Worm (Caenorhabditis elegans) whole organism, young adult: Measurements from ENCODE around the gene Y48B6A.10.

Source experiments
- C17E4.6 ChIP-seq: fragments of 200-800 bp; sonication (Bioruptor generic); IDR thresholded peaks from 2 replicates; pipeline ENCODE4 v1.3.6; 2022; ENCODE audit warnings: missing genetic modification reagents, missing genetic modification characterization, missing compliant biosample characterization
- D2030.7 ChIP-seq: fragments of 200-800 bp; sonication (Bioruptor generic); IDR thresholded peaks from 2 replicates; pipeline ENCODE4 v1.3.6; 2022; ENCODE audit warnings: missing genetic modification reagents, missing genetic modification characterization, missing compliant biosample characterization
- F23B12.7 ChIP-seq: sonication (generic microtip); optimal IDR thresholded peaks from 2 replicates; lab custom pipeline; 2017; ENCODE audit warnings: missing genetic modification characterization, mild to moderate bottlenecking, missing compliant biosample characterization, antibody characterized with exemption, moderate library complexity; ENCODE audit not compliant: insufficient read depth
- F33H1.4 ChIP-seq: fragments of 200-800 bp; sonication (Bioruptor generic); IDR thresholded peaks from 2 replicates; pipeline ENCODE4 v1.3.6; 2022; ENCODE audit warnings: missing genetic modification reagents, missing genetic modification characterization, missing compliant biosample characterization
- F37B4.10 ChIP-seq: fragments of 200-800 bp; sonication (Bioruptor generic); IDR thresholded peaks from 2 replicates; pipeline ENCODE4 v1.3.6; 2022; ENCODE audit warnings: missing genetic modification characterization, missing compliant biosample characterization
- F55B11.4 ChIP-seq: sonication (generic microtip); optimal IDR thresholded peaks from 2 replicates; lab custom pipeline; 2016; ENCODE audit warnings: missing compliant biosample characterization, missing genetic modification characterization, borderline replicate concordance; ENCODE audit not compliant: insufficient read depth
- F57A8.1 ChIP-seq: fragments of 200-800 bp; sonication (Bioruptor generic); optimal IDR thresholded peaks from 2 replicates; lab custom pipeline; 2018; ENCODE audit warnings: mild to moderate bottlenecking, missing genetic modification characterization, moderate library complexity, missing compliant biosample characterization
- F57C9.4 ChIP-seq: sonication (generic microtip); optimal IDR thresholded peaks from 2 replicates; lab custom pipeline; 2017; ENCODE audit warnings: mild to moderate bottlenecking, missing genetic modification characterization, missing compliant biosample characterization
- K12H6.12 ChIP-seq: fragments of 200-800 bp; sonication (Bioruptor generic); optimal IDR thresholded peaks from 2 replicates; lab custom pipeline; 2018; ENCODE audit warnings: mild to moderate bottlenecking, missing genetic modification characterization, missing compliant biosample characterization
- T26A5.8 ChIP-seq: sonication (generic microtip); optimal IDR thresholded peaks from 2 replicates; lab custom pipeline; 2016; ENCODE audit warnings: missing genetic modification characterization, missing compliant biosample characterization
- akir-1 ChIP-seq: fragments of 200-800 bp; sonication (Bioruptor generic); optimal IDR thresholded peaks from 2 replicates; lab custom pipeline; 2018; ENCODE audit warnings: mild to moderate bottlenecking, missing genetic modification characterization, moderate library complexity, missing compliant biosample characterization
- aptf-2 ChIP-seq: fragments of 200-800 bp; sonication (Bioruptor generic); conservative IDR thresholded peaks from 2 replicates; pipeline ENCODE4 v1.3.6; 2022; ENCODE audit warnings: missing genetic modification reagents, missing genetic modification characterization, missing compliant biosample characterization
- aptf-3 ChIP-seq: fragments of 200-800 bp; sonication (Bioruptor generic); IDR thresholded peaks from 2 replicates; pipeline ENCODE4 v1.3.6; 2022; ENCODE audit warnings: missing genetic modification characterization, missing compliant biosample characterization
- athp-1 ChIP-seq: sonication (generic microtip); optimal IDR thresholded peaks from 2 replicates; lab custom pipeline; 2017; ENCODE audit warnings: mild to moderate bottlenecking, missing genetic modification characterization, missing compliant biosample characterization
- attf-3 ChIP-seq: fragments of 200-800 bp; sonication (Bioruptor generic); conservative IDR thresholded peaks from 2 replicates; pipeline ENCODE4 v1.3.6; 2022; ENCODE audit warnings: missing genetic modification reagents, missing genetic modification characterization, missing compliant biosample characterization
- bed-2 ChIP-seq: fragments of 200-800 bp; sonication (Bioruptor generic); IDR thresholded peaks from 2 replicates; pipeline ENCODE4 v1.3.6; 2022; ENCODE audit warnings: missing genetic modification reagents, missing genetic modification characterization, missing compliant biosample characterization
- cebp-1 ChIP-seq, 2 experiments: fragments of 200-800 bp in 1 of 2; sonication (Bioruptor generic) in 1 of 2; sonication (generic microtip) in 1 of 2; IDR thresholded peaks in 1 of 2; optimal IDR thresholded peaks in 1 of 2; 2 replicates each; pipeline versions ENCODE4 v1.3.6 to Lab custom; 2017 to 2022; ENCODE audit warnings: missing compliant biosample characterization in 2 of 2, missing genetic modification characterization in 2 of 2, mild to moderate bottlenecking in 1 of 2, missing genetic modification reagents in 1 of 2, moderate library complexity in 1 of 2
- cebp-2 ChIP-seq: fragments of 200-800 bp; sonication (Bioruptor generic); IDR thresholded peaks from 2 replicates; pipeline ENCODE4 v1.3.6; 2022; ENCODE audit warnings: missing genetic modification characterization, missing compliant biosample characterization
- ceh-100 ChIP-seq: fragments of 200-800 bp; sonication (Bioruptor generic); IDR thresholded peaks from 2 replicates; pipeline ENCODE4 v1.3.6; 2022; ENCODE audit warnings: missing genetic modification reagents, missing genetic modification characterization, missing compliant biosample characterization
- ceh-40 ChIP-seq: fragments of 200-800 bp; sonication (Bioruptor generic); IDR thresholded peaks from 2 replicates; pipeline ENCODE4 v1.3.6; 2022; ENCODE audit warnings: missing genetic modification characterization, missing compliant biosample characterization
- ceh-79 ChIP-seq: sonication (generic microtip); optimal IDR thresholded peaks from 2 replicates; lab custom pipeline; 2017; ENCODE audit warnings: mild to moderate bottlenecking, missing genetic modification characterization, missing compliant biosample characterization
- ceh-91 ChIP-seq: fragments of 200-800 bp; sonication (Bioruptor generic); IDR thresholded peaks from 2 replicates; pipeline ENCODE4 v1.3.6; 2022; ENCODE audit warnings: missing genetic modification reagents, missing genetic modification characterization, missing compliant biosample characterization
- dpl-1 ChIP-seq: fragments of 150-350 bp; optimal IDR thresholded peaks from 2 replicates; lab custom pipeline; 2014; ENCODE audit warnings: missing biosample characterization, missing genetic modification reagents, missing genetic modification characterization
- egl-44 ChIP-seq: fragments of 200-800 bp; sonication (Bioruptor generic); IDR thresholded peaks from 2 replicates; pipeline ENCODE4 v1.3.6; 2022; ENCODE audit warnings: missing genetic modification reagents, missing genetic modification characterization, missing compliant biosample characterization
- egrh-3 ChIP-seq: fragments of 200-800 bp; sonication (Bioruptor generic); IDR thresholded peaks from 2 replicates; pipeline ENCODE4 v1.3.6; 2022; ENCODE audit warnings: missing genetic modification reagents, missing genetic modification characterization, missing compliant biosample characterization
- fkh-3 ChIP-seq: sonication (generic microtip); optimal IDR thresholded peaks from 2 replicates; lab custom pipeline; 2016; ENCODE audit warnings: mild to moderate bottlenecking, missing genetic modification characterization, missing compliant biosample characterization
- hlh-12 ChIP-seq: sonication (generic microtip); optimal IDR thresholded peaks from 2 replicates; lab custom pipeline; 2016; ENCODE audit warnings: missing genetic modification characterization, missing compliant biosample characterization
- hmg-1.2 ChIP-seq: fragments of 200-800 bp; sonication (Bioruptor generic); IDR thresholded peaks from 2 replicates; pipeline ENCODE4 v1.3.6; 2022; ENCODE audit warnings: missing genetic modification reagents, missing genetic modification characterization, missing compliant biosample characterization
- hmg-20 ChIP-seq: fragments of 200-800 bp; sonication (Bioruptor generic); IDR thresholded peaks from 2 replicates; pipeline ENCODE4 v1.3.6; 2022; ENCODE audit warnings: missing genetic modification reagents, missing genetic modification characterization, missing compliant biosample characterization
- let-526 ChIP-seq: fragments of 200-800 bp; sonication (Bioruptor generic); IDR thresholded peaks from 2 replicates; pipeline ENCODE4 v1.3.6; 2022; ENCODE audit warnings: missing genetic modification reagents, missing genetic modification characterization, missing compliant biosample characterization
- let-607 ChIP-seq, 2 experiments: fragments of 200-800 bp in 1 of 2; sonication (Bioruptor generic) in 1 of 2; sonication (generic microtip) in 1 of 2; optimal IDR thresholded peaks; 2 replicates each; lab custom pipeline; 2016 to 2018; ENCODE audit warnings: mild to moderate bottlenecking in 2 of 2, missing compliant biosample characterization in 2 of 2, missing genetic modification characterization in 2 of 2, moderate library complexity in 2 of 2, missing genotype in 1 of 2
- lin-54 ChIP-seq: fragments of 200-800 bp; sonication (Bioruptor generic); optimal IDR thresholded peaks from 2 replicates; lab custom pipeline; 2018; ENCODE audit warnings: mild to moderate bottlenecking, missing genetic modification characterization, missing compliant biosample characterization
- lsy-27 ChIP-seq: sonication (generic microtip); optimal IDR thresholded peaks from 2 replicates; lab custom pipeline; 2017; ENCODE audit warnings: missing genetic modification characterization, mild to moderate bottlenecking, missing compliant biosample characterization, antibody characterized with exemption, missing genotype, borderline replicate concordance; ENCODE audit not compliant: insufficient read depth
- madf-8 ChIP-seq: fragments of 200-800 bp; sonication (Bioruptor generic); conservative IDR thresholded peaks from 2 replicates; pipeline ENCODE4 v1.3.6; 2022; ENCODE audit warnings: missing genetic modification reagents, missing genetic modification characterization, missing compliant biosample characterization
- mes-4 ChIP-seq: sonication (generic microtip); optimal IDR thresholded peaks from 2 replicates; lab custom pipeline; 2016; ENCODE audit warnings: missing genotype, missing genetic modification characterization, missing compliant biosample characterization
- nhr-179 ChIP-seq: sonication (generic microtip); optimal IDR thresholded peaks from 2 replicates; lab custom pipeline; 2016; ENCODE audit warnings: mild to moderate bottlenecking, missing genetic modification characterization, missing compliant biosample characterization
- nhr-80 ChIP-seq: sonication (generic microtip); optimal IDR thresholded peaks from 2 replicates; lab custom pipeline; 2016; ENCODE audit warnings: missing genetic modification characterization, missing compliant biosample characterization
- pha-4 ChIP-seq: fragments of 150-350 bp; sonication (generic microtip); optimal IDR thresholded peaks from 2 replicates; lab custom pipeline; 2014; ENCODE audit warnings: missing biosample characterization, missing genetic modification reagents, missing genetic modification characterization
- repo-1 ChIP-seq: sonication (generic microtip); optimal IDR thresholded peaks from 2 replicates; lab custom pipeline; 2017; ENCODE audit warnings: mild to moderate bottlenecking, missing genetic modification characterization, missing compliant biosample characterization
- sdz-38 ChIP-seq: sonication (generic microtip); optimal IDR thresholded peaks from 2 replicates; lab custom pipeline; 2016; ENCODE audit warnings: missing genotype, missing genetic modification characterization, missing compliant biosample characterization
- snpc-1.1 ChIP-seq: sonication (generic microtip); optimal IDR thresholded peaks from 2 replicates; lab custom pipeline; 2017; ENCODE audit warnings: missing genetic modification characterization, mild to moderate bottlenecking, missing compliant biosample characterization, antibody characterized with exemption, moderate library complexity, missing genotype, missing genetic modification reagents; ENCODE audit not compliant: insufficient read depth
- sptf-2 ChIP-seq: fragments of 200-800 bp; sonication (Bioruptor generic); optimal IDR thresholded peaks from 2 replicates; lab custom pipeline; 2018; ENCODE audit warnings: mild to moderate bottlenecking, missing genetic modification characterization, missing compliant biosample characterization
- tbp1 ChIP-seq: fragments of 200-800 bp; sonication (Bioruptor generic); optimal IDR thresholded peaks from 2 replicates; lab custom pipeline; 2018; ENCODE audit warnings: mild to moderate bottlenecking, missing genetic modification characterization, missing compliant biosample characterization
- xnd-1 ChIP-seq: sonication (generic microtip); optimal IDR thresholded peaks from 2 replicates; lab custom pipeline; 2016; ENCODE audit warnings: missing genotype, missing genetic modification reagents, missing genetic modification characterization, missing compliant biosample characterization
- ztf-18 ChIP-seq: sonication (generic microtip); optimal IDR thresholded peaks from 2 replicates; lab custom pipeline; 2016; ENCODE audit warnings: missing genotype, mild to moderate bottlenecking, missing genetic modification characterization, missing compliant biosample characterization
- ztf-25 ChIP-seq: fragments of 200-800 bp; sonication (Bioruptor generic); IDR thresholded peaks from 2 replicates; pipeline ENCODE4 v1.3.6; 2022; ENCODE audit warnings: missing genetic modification reagents, missing genetic modification characterization, missing compliant biosample characterization
- ztf-28 ChIP-seq: fragments of 200-800 bp; sonication (Bioruptor generic); IDR thresholded peaks from 2 replicates; pipeline ENCODE4 v1.3.6; 2022; ENCODE audit warnings: missing genetic modification reagents, missing genetic modification characterization, missing compliant biosample characterization

Gene Y48B6A.10

DNA sequence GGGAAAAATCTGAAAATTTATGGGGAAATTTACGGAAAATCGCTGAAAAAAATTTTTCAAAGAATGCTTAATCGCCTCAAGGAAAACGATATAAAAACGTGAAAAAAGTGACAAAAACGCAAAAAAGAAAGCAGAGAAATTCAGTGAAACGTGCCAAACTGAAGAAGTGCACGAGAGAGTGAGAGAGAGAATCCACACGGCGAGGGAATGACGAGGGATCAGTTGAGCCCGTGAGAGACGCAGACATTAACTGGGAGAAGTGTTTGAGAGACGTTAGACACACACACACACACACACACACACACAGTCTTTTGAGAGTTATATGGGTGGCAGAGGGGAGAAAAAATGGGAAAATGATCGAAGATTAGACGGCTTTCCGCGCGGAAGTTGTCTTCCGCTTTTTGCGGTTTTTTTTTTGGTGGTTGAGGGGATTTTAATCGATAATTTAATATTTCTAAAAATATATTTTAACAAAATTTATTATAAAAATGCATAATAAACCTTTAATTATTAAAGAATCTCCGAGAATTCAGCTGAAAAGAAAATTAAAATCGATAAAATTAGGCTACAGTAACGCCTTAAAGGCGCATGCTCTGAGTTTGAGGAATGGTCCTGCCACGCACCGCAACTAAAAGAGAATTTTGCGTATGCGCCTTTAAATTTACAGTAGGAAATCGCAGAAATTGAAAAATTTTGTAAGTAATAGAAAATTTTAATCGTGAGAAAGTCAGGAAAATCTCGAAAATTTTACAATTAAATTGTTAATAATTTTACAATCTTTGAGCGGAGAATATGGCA lies 30.4 kb downstream of the Y48B6A.10 start (continued):
- TF ChIP-seq ceh-40 (no peak), fkh-3 (tag; lab: Kevin White, UChicago) (no peak), lin-54 (peak; percentile 95), sdz-38 (no peak), F55B11.4 (tag; lab: Kevin White, UChicago) (no peak), athp-1 (peak; percentile 82), T26A5.8 (no peak), hmg-20 (GFP tag; lab: Robert Waterston, UW) (0 out of 2 replicates have a peak, but pooled peaks have one; percentile 7), cebp-1 (GFP tag; IDR thresholded peaks at IDR 0.05; lab: Robert Waterston, UW) (no peak), cebp-1 (tag; optimal IDR thresholded peaks at IDR 0.05; lab: Kevin White, UChicago) (peak; percentile 44), sptf-2 (no peak), akir-1 (GFP tag; lab: Kevin White, UChicago) (no peak), dpl-1 (peak; percentile 65), ceh-100 (GFP tag; lab: Robert Waterston, UW) (peak; percentile 68), egrh-3 (GFP tag; lab: Robert Waterston, UW) (no peak), ztf-25 (no peak), nhr-179 (no peak), snpc-1.1 (tag; lab: Kevin White, UChicago) (peak; percentile 71), ceh-79 (tag; lab: Kevin White, UChicago) (no peak), hlh-12 (tag; lab: Kevin White, UChicago) (no peak), let-526 (no peak), F23B12.7 (no peak), cebp-2 (GFP tag; lab: Robert Waterston, UW) (no peak), mes-4 (no peak), F57C9.4 (tag; lab: Kevin White, UChicago) (no peak), xnd-1 (peak; percentile 100), F33H1.4 (GFP tag; lab: Robert Waterston, UW) (peak; percentile 99), madf-8 (GFP tag; lab: Robert Waterston, UW) (peak; percentile 97), C17E4.6 (no peak), aptf-3 (GFP tag; lab: Robert Waterston, UW) (no peak), attf-3 (no peak), ztf-18 (tag; lab: Kevin White, UChicago) (peak; percentile 70), bed-2 (GFP tag; lab: Robert Waterston, UW) (no peak), F37B4.10 (no peak), let-607 (tag; optimal IDR thresholded peaks at IDR 0.05; lab: Kevin White, UChicago) (peak in 1 of 2 experiments; percentile 15), ztf-28 (peak; percentile 79; the same call in 1 of the 2 replicates), K12H6.12 (tag; lab: Kevin White, UChicago) (peak; percentile 15), aptf-2 (no peak), pha-4 (tag; lab: Kevin White, UChicago) (no peak), repo-1 (tag; lab: Kevin White, UChicago) (no peak), F57A8.1 (no peak), hmg-1.2 (peak; percentile 95), ceh-91 (peak; percentile 93), tbp1 (peak; percentile 53), lsy-27 (no peak), D2030.7 (GFP tag; lab: Robert Waterston, UW) (peak; percentile 94), egl-44 (no peak), nhr-80 (tag; lab: Kevin White, UChicago) (peak; percentile 28)
